Fruit fly (Drosophila melanogaster) whole organism, prepupa: ENCODE data around the gene GstD2.
A peak's percentile ranks its signal among the peaks of the same experiment; 100 is the strongest.

Source experiments
- Blimp-1 ChIP-seq: fragments of 200-800 bp; sonication (Bioruptor generic); optimal IDR thresholded peaks from 3 replicates; lab custom pipeline; 2017; ENCODE audit warnings: missing biosample characterization, missing genetic modification characterization, mild to moderate bottlenecking, moderate library complexity, missing genetic modification reagents
- CG10631 ChIP-seq: fragments of 200-800 bp; sonication (Bioruptor generic); optimal IDR thresholded peaks from 2 replicates; lab custom pipeline; 2016; ENCODE audit warnings: missing biosample characterization, missing genetic modification characterization
- CG10669 ChIP-seq: fragments of 200-800 bp; sonication (Bioruptor generic); optimal IDR thresholded peaks from 3 replicates; lab custom pipeline; 2018; ENCODE audit warnings: missing biosample characterization, mild to moderate bottlenecking, missing genetic modification characterization, moderate library complexity
- CG11294 ChIP-seq: fragments of 200-800 bp; sonication (Bioruptor generic); IDR thresholded peaks from 2 replicates; pipeline ENCODE4 v1.3.6; 2022; ENCODE audit warnings: missing biosample characterization, missing genetic modification characterization
- CG15336 ChIP-seq: fragments of 200-800 bp; sonication (Bioruptor generic); IDR thresholded peaks from 2 replicates; pipeline ENCODE4 v1.3.6; 2022; ENCODE audit warnings: missing biosample characterization, missing genetic modification characterization
- CG1621 ChIP-seq: fragments of 200-800 bp; sonication (Bioruptor generic); optimal IDR thresholded peaks from 3 replicates; lab custom pipeline; 2018; ENCODE audit warnings: missing biosample characterization, mild to moderate bottlenecking, missing genetic modification characterization
- CG34406 ChIP-seq: fragments of 200-800 bp; sonication (Bioruptor generic); optimal IDR thresholded peaks from 3 replicates; lab custom pipeline; 2016; ENCODE audit warnings: missing biosample characterization, missing genetic modification characterization
- CG4318 ChIP-seq: fragments of 200-800 bp; sonication (Bioruptor generic); optimal IDR thresholded peaks from 3 replicates; lab custom pipeline; 2017; ENCODE audit warnings: missing biosample characterization, mild to moderate bottlenecking, missing genetic modification characterization
- CG6163 ChIP-seq: fragments of 200-800 bp; sonication (Bioruptor generic); IDR thresholded peaks from 3 replicates; pipeline ENCODE4 v1.3.6; 2022; ENCODE audit warnings: missing biosample characterization, missing genetic modification characterization
- CG6276 ChIP-seq: fragments of 200-800 bp; sonication (Bioruptor generic); optimal IDR thresholded peaks from 2 replicates; lab custom pipeline; 2017; ENCODE audit warnings: missing biosample characterization, mild to moderate bottlenecking, missing genetic modification characterization
- CG6808 ChIP-seq: fragments of 200-800 bp; sonication (Bioruptor generic); optimal IDR thresholded peaks from 3 replicates; lab custom pipeline; 2017; ENCODE audit warnings: missing biosample characterization, missing genetic modification characterization, mild to moderate bottlenecking, moderate library complexity, missing genetic modification reagents
- CG6854 ChIP-seq: fragments of 200-800 bp; sonication (Bioruptor generic); optimal IDR thresholded peaks from 2 replicates; lab custom pipeline; 2017; ENCODE audit warnings: missing biosample characterization, mild to moderate bottlenecking, missing genetic modification characterization
- CG8119 ChIP-seq: fragments of 200-800 bp; sonication (Bioruptor generic); IDR thresholded peaks from 3 replicates; pipeline ENCODE4 v1.3.6; 2022; ENCODE audit warnings: missing biosample characterization, missing genetic modification characterization
- CG8319 ChIP-seq: fragments of 200-800 bp; sonication (Bioruptor generic); optimal IDR thresholded peaks from 3 replicates; lab custom pipeline; 2016; ENCODE audit warnings: missing biosample characterization, missing genetic modification characterization
- CG8632 ChIP-seq: fragments of 200-800 bp; sonication (Bioruptor generic); optimal IDR thresholded peaks from 3 replicates; lab custom pipeline; 2016; ENCODE audit warnings: missing biosample characterization, missing genetic modification characterization
- CG9139 ChIP-seq: fragments of 200-800 bp; sonication (Bioruptor generic); optimal IDR thresholded peaks from 3 replicates; lab custom pipeline; 2017; ENCODE audit warnings: missing biosample characterization, mild to moderate bottlenecking, missing genetic modification characterization
- Eip75B ChIP-seq: fragments of 200-800 bp; sonication (Bioruptor generic); optimal IDR thresholded peaks from 3 replicates; lab custom pipeline; 2016; ENCODE audit warnings: missing biosample characterization, missing genetic modification characterization
- Eip78C ChIP-seq: fragments of 200-800 bp; sonication (Bioruptor generic); peaks from one replicate; lab custom pipeline; 2016; ENCODE audit warnings: missing biosample characterization, missing genetic modification characterization
- Eip93F ChIP-seq: fragments of 200-800 bp; sonication (Bioruptor generic); optimal IDR thresholded peaks from 2 replicates; lab custom pipeline; 2016; ENCODE audit warnings: missing biosample characterization, mild to moderate bottlenecking, missing genetic modification characterization
- Ets96B ChIP-seq: fragments of 200-800 bp; optimal IDR thresholded peaks from 2 replicates; lab custom pipeline; 2019; ENCODE audit warnings: missing biosample characterization, mild to moderate bottlenecking, missing genetic modification characterization, moderate library complexity
- Gug ChIP-seq: fragments of 200-800 bp; sonication (Bioruptor generic); IDR thresholded peaks from 2 replicates; pipeline ENCODE4 v1.3.6; 2022; ENCODE audit warnings: missing biosample characterization, missing genetic modification characterization
- Hr38 ChIP-seq: sonication (Bioruptor generic); optimal IDR thresholded peaks from 2 replicates; lab custom pipeline; 2016; ENCODE audit warnings: missing biosample characterization, missing genetic modification characterization
- Hr39 ChIP-seq: fragments of 200-800 bp; sonication (Bioruptor generic); optimal IDR thresholded peaks from 2 replicates; lab custom pipeline; 2016; ENCODE audit warnings: missing biosample characterization, missing genetic modification characterization
- Hr4 ChIP-seq: fragments of 200-800 bp; sonication (Bioruptor generic); optimal IDR thresholded peaks from 3 replicates; lab custom pipeline; 2016; ENCODE audit warnings: missing biosample characterization, missing genetic modification characterization
- Met ChIP-seq: fragments of 200-800 bp; sonication (Bioruptor generic); optimal IDR thresholded peaks from 3 replicates; lab custom pipeline; 2016; ENCODE audit warnings: missing biosample characterization, missing genetic modification characterization
- OdsH ChIP-seq: fragments of 200-800 bp; sonication (Bioruptor generic); optimal IDR thresholded peaks from 3 replicates; lab custom pipeline; 2016; ENCODE audit warnings: missing biosample characterization, missing genetic modification characterization
- Smox ChIP-seq: fragments of 200-800 bp; sonication (Bioruptor generic); optimal IDR thresholded peaks from 3 replicates; lab custom pipeline; 2016; ENCODE audit warnings: missing biosample characterization, missing genetic modification characterization
- Sox102F ChIP-seq: fragments of 200-800 bp; sonication (Bioruptor generic); optimal IDR thresholded peaks from 2 replicates; lab custom pipeline; 2016; ENCODE audit warnings: missing biosample characterization, mild to moderate bottlenecking, missing genetic modification characterization
- Sox14 ChIP-seq: fragments of 200-800 bp; sonication (Bioruptor generic); optimal IDR thresholded peaks from 3 replicates; lab custom pipeline; 2016; ENCODE audit warnings: missing biosample characterization, missing genetic modification characterization
- dac ChIP-seq: fragments of 200-800 bp; sonication (Bioruptor generic); optimal IDR thresholded peaks from 2 replicates; lab custom pipeline; 2017; ENCODE audit warnings: missing biosample characterization, mild to moderate bottlenecking, missing genetic modification characterization
- dsx ChIP-seq: fragments of 200-800 bp; optimal IDR thresholded peaks from 3 replicates; lab custom pipeline; 2019; ENCODE audit warnings: missing biosample characterization, mild to moderate bottlenecking, missing genetic modification characterization, moderate library complexity; ENCODE audit not compliant: poor library complexity, severe bottlenecking
- esn ChIP-seq: fragments of 200-800 bp; sonication (Bioruptor generic); optimal IDR thresholded peaks from 2 replicates; lab custom pipeline; 2016; ENCODE audit warnings: missing biosample characterization, mild to moderate bottlenecking, missing genetic modification characterization, moderate library complexity
- fd59A ChIP-seq: fragments of 200-800 bp; sonication (Bioruptor generic); optimal IDR thresholded peaks from 2 replicates; lab custom pipeline; 2017; ENCODE audit warnings: missing biosample characterization, mild to moderate bottlenecking, missing genetic modification characterization, missing genetic modification reagents
- fd85E ChIP-seq: fragments of 200-800 bp; sonication (Bioruptor generic); optimal IDR thresholded peaks from 3 replicates; lab custom pipeline; 2016; ENCODE audit warnings: missing biosample characterization, missing genetic modification characterization
- fkh ChIP-seq: fragments of 200-800 bp; sonication (Bioruptor generic); optimal IDR thresholded peaks from 3 replicates; lab custom pipeline; 2017; ENCODE audit warnings: missing biosample characterization, mild to moderate bottlenecking, missing genetic modification characterization, moderate library complexity
- lz ChIP-seq: fragments of 200-800 bp; sonication (Bioruptor generic); optimal IDR thresholded peaks from 3 replicates; lab custom pipeline; 2016; ENCODE audit warnings: missing biosample characterization, missing genetic modification characterization
- net ChIP-seq: fragments of 200-800 bp; sonication (Bioruptor generic); optimal IDR thresholded peaks from 3 replicates; lab custom pipeline; 2016; ENCODE audit warnings: missing biosample characterization, missing genetic modification characterization
- pdm3 ChIP-seq: fragments of 200-800 bp; sonication (Bioruptor generic); optimal IDR thresholded peaks from 3 replicates; lab custom pipeline; 2016; ENCODE audit warnings: missing biosample characterization, missing genetic modification characterization
- salr ChIP-seq, 2 experiments: fragments of 200-800 bp; sonication (Bioruptor generic); optimal IDR thresholded peaks; 3 replicates each; lab custom pipeline; 2016 to 2018; ENCODE audit warnings: missing biosample characterization in 2 of 2, missing genetic modification characterization in 2 of 2, mild to moderate bottlenecking in 1 of 2
- svp ChIP-seq: fragments of 200-800 bp; sonication (Bioruptor generic); peaks from one replicate; lab custom pipeline; 2016; ENCODE audit warnings: missing biosample characterization, missing genetic modification characterization
- topi ChIP-seq: fragments of 200-800 bp; sonication (Bioruptor generic); optimal IDR thresholded peaks from 3 replicates; lab custom pipeline; 2016; ENCODE audit warnings: missing biosample characterization, missing genetic modification characterization
- vri ChIP-seq: fragments of 200-800 bp; sonication (Bioruptor generic); optimal IDR thresholded peaks from 3 replicates; lab custom pipeline; 2016; ENCODE audit warnings: missing biosample characterization, mild to moderate bottlenecking, missing genetic modification characterization

The GstD2 gene

dm6 chr3R:12398054-12398453, 26.3 kb downstream of the GstD2 start:
- peak; percentile 71 for TF ChIP-seq svp (GFP tag; lab: Kevin White, UChicago)
- no peak for TF ChIP-seq CG8632 (GFP tag; lab: Kevin White, UChicago)
- peak; percentile 39 for TF ChIP-seq vri (GFP tag; lab: Kevin White, UChicago)

- TF ChIP-seq vri (GFP tag; lab: Kevin White, UChicago) (peak; percentile 44), OdsH (GFP tag; lab: Kevin White, UChicago) (no peak), svp (GFP tag; lab: Kevin White, UChicago) (peak; percentile 43)
These were observed 27.0 kb downstream of the GstD2 start, which contains the start of gene Cyp9f3 for dm6 chr3R:12398620-12399247. Gene Cyp9f3, minus strand, starts transcription at chr3R:12398929.

dm6 chr3R:12401672-12402296, 30.0 kb downstream of the GstD2 start, which contains the start of gene DNAlig3:
Gene DNAlig3, minus strand, starts transcription at chr3R:12401839.
- TF ChIP-seq lz (GFP tag; lab: Kevin White, UChicago) (no peak), Eip93F (no peak), fkh (GFP tag; lab: Kevin White, UChicago) (peak; percentile 98), CG6854 (GFP tag; lab: Kevin White, UChicago) (peak; percentile 51), Sox14 (no peak), CG1621 (no peak), Sox102F (GFP tag; lab: Kevin White, UChicago) (no peak), salr (GFP tag; optimal IDR thresholded peaks at IDR 0.05; lab: Kevin White, UChicago) (no peak)
- TF ChIP-seq, all 60 proteins: peak for 2

- TF ChIP-seq pdm3 (peak; percentile 93), Hr39 (GFP tag; lab: Kevin White, UChicago) (peak; percentile 94), Eip78C (peak; percentile 99), CG6276 (peak; percentile 94), Gug (GFP tag; lab: Robert Waterston, UW) (peak; percentile 85), Hr4 (GFP tag; lab: Kevin White, UChicago) (peak; percentile 93), Ets96B (tag; lab: Kevin White, UChicago) (peak; percentile 98), Blimp-1 (peak; percentile 93), Smox (GFP tag; lab: Kevin White, UChicago) (peak; percentile 96), CG8119 (GFP tag; lab: Robert Waterston, UW) (peak; percentile 94), CG8632 (GFP tag; lab: Kevin White, UChicago) (peak; percentile 97), topi (GFP tag; lab: Kevin White, UChicago) (peak; percentile 100), CG34406 (GFP tag; lab: Kevin White, UChicago) (peak; percentile 97), Sox14 (peak; percentile 96), CG10631 (GFP tag; lab: Kevin White, UChicago) (peak; percentile 91), Met (GFP tag; lab: Kevin White, UChicago) (peak; percentile 97), Eip93F (peak; percentile 96), CG4318 (GFP tag; lab: Kevin White, UChicago) (peak; percentile 88), CG1621 (peak; percentile 94), CG15336 (GFP tag; lab: Robert Waterston, UW) (peak; percentile 95), CG6163 (GFP tag; lab: Robert Waterston, UW) (peak; percentile 100), CG8319 (GFP tag; lab: Kevin White, UChicago) (peak; percentile 94), CG10669 (GFP tag; lab: Kevin White, UChicago) (peak; percentile 96), lz (GFP tag; lab: Kevin White, UChicago) (peak; percentile 97), CG9139 (peak; percentile 96), Eip75B (GFP tag; lab: Kevin White, UChicago) (peak; percentile 95), Sox102F (GFP tag; lab: Kevin White, UChicago) (peak; percentile 98), dsx (GFP tag; lab: Kevin White, UChicago) (peak; percentile 98), dac (GFP tag; lab: Kevin White, UChicago) (peak; percentile 86), esn (GFP tag; lab: Kevin White, UChicago) (peak; percentile 98), CG11294 (peak; percentile 75), CG6808 (GFP tag; lab: Kevin White, UChicago) (peak; percentile 95), fd59A (GFP tag; lab: Kevin White, UChicago) (peak; percentile 91), net (GFP tag; lab: Kevin White, UChicago) (peak; percentile 94), fd85E (GFP tag; lab: Kevin White, UChicago) (peak; percentile 97), fkh (GFP tag; lab: Kevin White, UChicago) (peak; percentile 73), Hr38 (GFP tag; lab: Kevin White, UChicago) (no peak)
These were observed 31.2 kb downstream of the GstD2 start for dm6 chr3R:12402935-12403334.
